Worm (Caenorhabditis elegans): ENCODE results near the gene C37C3.10.

ce11 chrV:7884441-7884840 is 21.6 kb upstream of the C37C3.10 start:
- no peak for TF ChIP-seq ama-1 (optimal IDR thresholded peaks at IDR 0.05)
- no peak for TF ChIP-seq ceh-13 (GFP tag; optimal IDR thresholded peaks at IDR 0.05)
- no peak for TF ChIP-seq tbx-11 (GFP tag; IDR thresholded peaks at IDR 0.05)
- no peak for TF ChIP-seq scrt-1 (GFP tag; IDR thresholded peaks at IDR 0.05)
- no peak for TF ChIP-seq hnd-1 (tag; optimal IDR thresholded peaks at IDR 0.05)
- TF ChIP-seq tbx-37 (GFP tag; conservative IDR thresholded peaks at IDR 0.05) = no peak
- no peak for TF ChIP-seq B0310.2 (tag; optimal IDR thresholded peaks at IDR 0.05)
- TF ChIP-seq ets-7 (tag; optimal IDR thresholded peaks at IDR 0.05) = no peak
- no peak for TF ChIP-seq sea-1 (GFP tag; conservative IDR thresholded peaks at IDR 0.05)
- TF ChIP-seq ceh-36 (tag; optimal IDR thresholded peaks at IDR 0.05) = no peak
